Fruit fly (Drosophila melanogaster): ENCODE measurements around the gene Tcs5.

The Tcs5 gene

dm6 chr3L:5186807-5187571, 47.8 kb upstream of the Tcs5 start (continued):
- TF ChIP-seq CG8924 (tag; optimal IDR thresholded peaks at IDR 0.05) (peak; percentile 89), CG15269 (tag; optimal IDR thresholded peaks at IDR 0.05) (peak; percentile 83), CG11247 (GFP tag; IDR thresholded peaks at IDR 0.05) (peak; percentile 79), CG9609 (GFP tag; optimal IDR thresholded peaks at IDR 0.05) (peak; percentile 82), CG17186 (GFP tag; optimal IDR thresholded peaks at IDR 0.05) (peak; percentile 69), Lpt (GFP tag; optimal IDR thresholded peaks at IDR 0.05) (no peak), fu2 (GFP tag; optimal IDR thresholded peaks at IDR 0.05) (peak; percentile 67), emc (GFP tag; optimal IDR thresholded peaks at IDR 0.05) (peak; percentile 75), CG3281 (GFP tag; optimal IDR thresholded peaks at IDR 0.05) (peak; percentile 88), dmrt11E (tag; optimal IDR thresholded peaks at IDR 0.05) (peak; percentile 93), CG7928 (GFP tag; optimal IDR thresholded peaks at IDR 0.05) (peak; percentile 51), peb (GFP tag; IDR thresholded peaks at IDR 0.05) (peak; percentile 84), CG4617 (GFP tag; optimal IDR thresholded peaks at IDR 0.05; ENCODE audit: borderline replicate concordance) (peak; percentile 33), gsb (GFP tag; IDR thresholded peaks at IDR 0.05) (peak; percentile 78), CG14860 (GFP tag; IDR thresholded peaks at IDR 0.05; ENCODE audit: partially characterized antibody) (no peak), klu (GFP tag; IDR thresholded peaks at IDR 0.05) (peak; percentile 60; the same call in 1 of the 2 replicates), tup (GFP tag; optimal IDR thresholded peaks at IDR 0.05) (peak; percentile 79), CG7357 (GFP tag; IDR thresholded peaks at IDR 0.05) (peak; percentile 77), zf30C (GFP tag; optimal IDR thresholded peaks at IDR 0.05) (no peak), dysf (GFP tag; IDR thresholded peaks at IDR 0.05) (peak; percentile 92), CG15479 (GFP tag; optimal IDR thresholded peaks at IDR 0.05) (peak; percentile 87), CG30403 (GFP tag; optimal IDR thresholded peaks at IDR 0.05) (peak; percentile 86), grau (tag; optimal IDR thresholded peaks at IDR 0.05) (peak; percentile 89), lmd (GFP tag; IDR thresholded peaks at IDR 0.05) (peak; percentile 91), CoRest (tag; optimal IDR thresholded peaks at IDR 0.05) (peak; percentile 87), Optix (GFP tag; IDR thresholded peaks at IDR 0.05) (peak; percentile 84), Ssrp (tag; optimal IDR thresholded peaks at IDR 0.05) (peak; percentile 80), CG18476 (GFP tag; optimal IDR thresholded peaks at IDR 0.05) (peak; percentile 75), stc (GFP tag; IDR thresholded peaks at IDR 0.05) (peak; percentile 90), sima (GFP tag; optimal IDR thresholded peaks at IDR 0.05) (peak; percentile 85), ssp (GFP tag; IDR thresholded peaks at IDR 0.05) (peak; percentile 55; the same call in 1 of the 2 replicates), Stat92E (GFP tag; optimal IDR thresholded peaks at IDR 0.05) (peak in 1 of 3 experiments; percentile 55), CG10462 (GFP tag; optimal IDR thresholded peaks at IDR 0.05) (peak; percentile 77), Six4 (GFP tag; optimal IDR thresholded peaks at IDR 0.05) (peak; percentile 87), en (GFP tag; optimal IDR thresholded peaks at IDR 0.05) (peak; percentile 86), CG17802 (tag; optimal IDR thresholded peaks at IDR 0.05) (peak; percentile 78), bab2 (GFP tag; optimal IDR thresholded peaks at IDR 0.05) (peak; percentile 94), CG8359 (GFP tag; optimal IDR thresholded peaks at IDR 0.05; ENCODE audit: borderline replicate concordance) (peak; percentile 81), CG15514 (GFP tag; optimal IDR thresholded peaks at IDR 0.05) (peak; percentile 77), CG5180 (GFP tag; optimal IDR thresholded peaks at IDR 0.05) (peak; percentile 67), salm (tag; optimal IDR thresholded peaks at IDR 0.05) (peak; percentile 83), org-1 (GFP tag; optimal IDR thresholded peaks at IDR 0.05) (peak; percentile 92), Tbp (GFP tag; optimal IDR thresholded peaks at IDR 0.05) (no peak), sqz (GFP tag; optimal IDR thresholded peaks at IDR 0.05) (peak; percentile 94), CG9437 (GFP tag; optimal IDR thresholded peaks at IDR 0.05) (peak; percentile 57), CG18599 (GFP tag; optimal IDR thresholded peaks at IDR 0.05) (peak; percentile 92), twi (tag; optimal IDR thresholded peaks at IDR 0.05) (peak; percentile 79), otp (GFP tag; IDR thresholded peaks at IDR 0.05) (peak; percentile 87), CG13123 (GFP tag; optimal IDR thresholded peaks at IDR 0.05) (peak; percentile 52)

Data from whole organism, embryonic.